Worm (Caenorhabditis elegans) whole organism, L1 larva: ENCODE results near the gene F10G2.1.
"Not testable (repeated sequence)": the region's sequence is repeated elsewhere in the genome, so short reads cannot be mapped to it uniquely, and the experiment has no call there.

Experiments
- C04F5.9 ChIP-seq: sonication (generic microtip); optimal IDR thresholded peaks from 2 replicates; lab custom pipeline; 2016; ENCODE audit warnings: missing genetic modification characterization, missing compliant biosample characterization
- Y116A8C.19 ChIP-seq: sonication (generic microtip); optimal IDR thresholded peaks from 2 replicates; lab custom pipeline; 2016; ENCODE audit warnings: missing compliant biosample characterization, missing genetic modification characterization, borderline replicate concordance
- aha-1 ChIP-seq: fragments of 150-350 bp; optimal IDR thresholded peaks from 2 replicates; lab custom pipeline; 2014; ENCODE audit warnings: missing biosample characterization, missing genetic modification characterization
- aly-2 ChIP-seq: fragments of 150-350 bp; optimal IDR thresholded peaks from 2 replicates; lab custom pipeline; 2014; ENCODE audit warnings: missing biosample characterization, missing genetic modification characterization
- ama-1 ChIP-seq: fragments of 150-350 bp; optimal IDR thresholded peaks from 2 replicates; lab custom pipeline; 2014
- blmp-1 ChIP-seq: fragments of 150-350 bp; optimal IDR thresholded peaks from 2 replicates; lab custom pipeline; 2014; ENCODE audit warnings: missing biosample characterization, missing genetic modification characterization
- ceh-82 ChIP-seq, 3 experiments: fragments of 150-350 bp in 1 of 3; sonication (generic microtip) in 2 of 3; optimal IDR thresholded peaks; 2 replicates each; lab custom pipeline; 2014 to 2017; ENCODE audit warnings: missing biosample characterization in 3 of 3, missing genetic modification characterization in 3 of 3
- ceh-88 ChIP-seq: fragments of 200-800 bp; sonication (Bioruptor generic); IDR thresholded peaks from 2 replicates; pipeline ENCODE4 v1.3.6; 2022; ENCODE audit warnings: missing genetic modification characterization, missing compliant biosample characterization
- ceh-90 ChIP-seq: sonication (generic microtip); optimal IDR thresholded peaks from 2 replicates; lab custom pipeline; 2016; ENCODE audit warnings: missing genetic modification characterization, missing compliant biosample characterization
- dpl-1 ChIP-seq, 3 experiments: fragments of 150-350 bp in 2 of 3; sonication (generic microtip) in 1 of 3; optimal IDR thresholded peaks; 2 replicates each; lab custom pipeline; 2014 to 2017; ENCODE audit warnings: missing biosample characterization in 3 of 3, missing genetic modification characterization in 3 of 3, missing genetic modification reagents in 3 of 3
- egl-13 ChIP-seq: sonication (generic microtip); optimal IDR thresholded peaks from 2 replicates; lab custom pipeline; 2016; ENCODE audit warnings: missing genotype, missing genetic modification reagents, missing genetic modification characterization, missing compliant biosample characterization
- elt-2 ChIP-seq: sonication (generic microtip); optimal IDR thresholded peaks from 2 replicates; lab custom pipeline; 2016; ENCODE audit warnings: missing genetic modification characterization, mild to moderate bottlenecking, inconsistent platforms, missing compliant biosample characterization, missing genetic modification reagents
- elt-3 ChIP-seq, 6 experiments: fragments of 150-350 bp in 1 of 6; sonication (generic microtip); optimal IDR thresholded peaks; 2 replicates each; lab custom pipeline; 2017 to 2018; ENCODE audit warnings: missing biosample characterization in 6 of 6, missing genetic modification characterization in 6 of 6, inconsistent platforms in 1 of 6
- ets-5 ChIP-seq: fragments of 200-800 bp; sonication (Bioruptor generic); IDR thresholded peaks from 2 replicates; pipeline ENCODE4 v1.3.6; 2022; ENCODE audit warnings: missing genetic modification characterization, missing compliant biosample characterization
- fos-1 ChIP-seq: fragments of 150-350 bp; optimal IDR thresholded peaks from 2 replicates; lab custom pipeline; 2014; ENCODE audit warnings: missing biosample characterization, missing genetic modification characterization
- hlh-4 ChIP-seq: sonication (generic microtip); optimal IDR thresholded peaks from 2 replicates; lab custom pipeline; 2016; ENCODE audit warnings: mild to moderate bottlenecking, missing genetic modification characterization, missing compliant biosample characterization
- hpl-2 ChIP-seq: fragments of 150-350 bp; optimal IDR thresholded peaks from 2 replicates; lab custom pipeline; 2014; ENCODE audit warnings: missing biosample characterization, missing genetic modification reagents, missing genetic modification characterization
- irx-1 ChIP-seq: sonication (generic microtip); optimal IDR thresholded peaks from 2 replicates; lab custom pipeline; 2016; ENCODE audit warnings: missing genetic modification characterization, missing compliant biosample characterization
- isw-1 ChIP-seq: fragments of 200-800 bp; sonication (Bioruptor generic); IDR thresholded peaks from 2 replicates; pipeline ENCODE4 v1.3.6; 2022; ENCODE audit warnings: missing genetic modification characterization, missing compliant biosample characterization
- lin-13 ChIP-seq: fragments of 150-350 bp; optimal IDR thresholded peaks from 2 replicates; lab custom pipeline; 2014; ENCODE audit warnings: missing biosample characterization, missing genetic modification reagents, missing genetic modification characterization
- lin-14 ChIP-seq: fragments of 200-800 bp; sonication (Bioruptor generic); optimal IDR thresholded peaks from 2 replicates; lab custom pipeline; 2018; ENCODE audit warnings: mild to moderate bottlenecking, missing genetic modification characterization, moderate library complexity, missing compliant biosample characterization
- lin-15B ChIP-seq: fragments of 150-350 bp; sonication (generic microtip); optimal IDR thresholded peaks from 3 replicates; lab custom pipeline; 2014; ENCODE audit warnings: missing biosample characterization, missing genetic modification characterization
- mdl-1 ChIP-seq, 2 experiments: fragments of 150-350 bp; optimal IDR thresholded peaks; 2 replicates each; lab custom pipeline; 2014 to 2017; ENCODE audit warnings: missing biosample characterization in 2 of 2, missing genetic modification characterization in 2 of 2, inconsistent platforms in 1 of 2
- mef-2 ChIP-seq: fragments of 150-350 bp; optimal IDR thresholded peaks from 2 replicates; lab custom pipeline; 2014; ENCODE audit warnings: missing biosample characterization, missing genetic modification characterization
- nhr-11 ChIP-seq: fragments of 150-350 bp; optimal IDR thresholded peaks from 2 replicates; lab custom pipeline; 2014; ENCODE audit warnings: missing biosample characterization, missing genetic modification characterization
- nhr-12 ChIP-seq: sonication (generic microtip); optimal IDR thresholded peaks from 2 replicates; lab custom pipeline; 2017; ENCODE audit warnings: missing biosample characterization, missing genetic modification characterization
- nhr-19 ChIP-seq: fragments of 200-800 bp; sonication (Bioruptor generic); conservative IDR thresholded peaks from 2 replicates; pipeline ENCODE4 v1.3.6; 2022; ENCODE audit warnings: missing genetic modification characterization, missing compliant biosample characterization
- nhr-20 ChIP-seq: sonication (generic microtip); optimal IDR thresholded peaks from 2 replicates; lab custom pipeline; 2016; ENCODE audit warnings: mild to moderate bottlenecking, missing genetic modification characterization, missing compliant biosample characterization
- nhr-71 ChIP-seq: sonication (generic microtip); optimal IDR thresholded peaks from 2 replicates; lab custom pipeline; 2016; ENCODE audit warnings: mild to moderate bottlenecking, missing genetic modification characterization, moderate library complexity, missing compliant biosample characterization
- nhr-85 ChIP-seq: sonication (generic microtip); peaks from one replicate; lab custom pipeline; 2016; ENCODE audit warnings: missing genetic modification characterization, inconsistent platforms, missing compliant biosample characterization
- pqm-1 ChIP-seq: sonication (generic microtip); optimal IDR thresholded peaks from 3 replicates; lab custom pipeline; 2017; ENCODE audit warnings: missing biosample characterization, missing genetic modification characterization
- skn-1 ChIP-seq: fragments of 150-350 bp; optimal IDR thresholded peaks from 2 replicates; lab custom pipeline; 2014; ENCODE audit warnings: missing biosample characterization, missing genetic modification characterization
- snpc-4 ChIP-seq: fragments of 150-350 bp; optimal IDR thresholded peaks from 2 replicates; lab custom pipeline; 2014; ENCODE audit warnings: missing biosample characterization, missing genetic modification characterization
- snu-23 ChIP-seq: sonication (generic microtip); optimal IDR thresholded peaks from 2 replicates; lab custom pipeline; 2016; ENCODE audit warnings: missing genetic modification characterization, missing compliant biosample characterization
- sptf-1 ChIP-seq: fragments of 150-350 bp; optimal IDR thresholded peaks from 2 replicates; lab custom pipeline; 2014; ENCODE audit warnings: missing biosample characterization, missing genetic modification characterization
- tbx-2 ChIP-seq: sonication (generic microtip); optimal IDR thresholded peaks from 2 replicates; lab custom pipeline; 2016; ENCODE audit warnings: missing genetic modification characterization, missing compliant biosample characterization
- unc-130 ChIP-seq: fragments of 150-350 bp; optimal IDR thresholded peaks from 2 replicates; lab custom pipeline; 2017; ENCODE audit warnings: missing biosample characterization, missing genetic modification characterization, inconsistent platforms
- unc-30 ChIP-seq: sonication (generic microtip); optimal IDR thresholded peaks from 2 replicates; lab custom pipeline; 2017; ENCODE audit warnings: missing biosample characterization, missing genetic modification characterization
- unc-86 ChIP-seq: sonication (generic microtip); optimal IDR thresholded peaks from 2 replicates; lab custom pipeline; 2016; ENCODE audit warnings: missing genetic modification characterization, missing compliant biosample characterization
- unc-98 ChIP-seq: fragments of 200-800 bp; sonication (Bioruptor generic); IDR thresholded peaks from 2 replicates; pipeline ENCODE4 v1.3.6; 2022; ENCODE audit warnings: missing genetic modification characterization, missing compliant biosample characterization
- xbp-1 ChIP-seq: sonication (generic microtip); optimal IDR thresholded peaks from 2 replicates; lab custom pipeline; 2016; ENCODE audit warnings: missing genetic modification characterization, missing compliant biosample characterization
- zag-1 ChIP-seq: fragments of 150-350 bp; optimal IDR thresholded peaks from 2 replicates; lab custom pipeline; 2014; ENCODE audit warnings: missing biosample characterization, missing genetic modification characterization

The F10G2.1 gene

ce11 chrV:7339831-7340230 lies 7.5 kb downstream of the F10G2.1 start, which contains the start of gene srh-187:
srh-187 (minus strand) TSS chrV:7339931.
- TF ChIP-seq aly-2: no peak
- no peak for TF ChIP-seq snu-23 (GFP tag; lab: Kevin White, UChicago)
- TF ChIP-seq nhr-85 (tag; lab: Kevin White, UChicago): no peak
- no peak for TF ChIP-seq skn-1 (tag; lab: Kevin White, UChicago)
- no peak for TF ChIP-seq lin-13 (GFP tag; lab: Kevin White, UChicago)
- TF ChIP-seq unc-86 (tag; lab: Kevin White, UChicago): no peak
- no peak for TF ChIP-seq ets-5
- no peak for TF ChIP-seq nhr-20
- TF ChIP-seq ceh-88 (GFP tag; lab: Robert Waterston, UW): no peak
- TF ChIP-seq mdl-1 (tag; optimal IDR thresholded peaks at IDR 0.05; lab: Kevin White, UChicago): no peak
- TF ChIP-seq snpc-4 (tag; lab: Kevin White, UChicago): no peak
- no peak for TF ChIP-seq ama-1 (lab: Kevin White, UChicago)
- TF ChIP-seq pqm-1: no peak
- TF ChIP-seq aha-1 (tag; lab: Kevin White, UChicago): no peak
- no peak for TF ChIP-seq hpl-2 (GFP tag; lab: Kevin White, UChicago)

DNA sequence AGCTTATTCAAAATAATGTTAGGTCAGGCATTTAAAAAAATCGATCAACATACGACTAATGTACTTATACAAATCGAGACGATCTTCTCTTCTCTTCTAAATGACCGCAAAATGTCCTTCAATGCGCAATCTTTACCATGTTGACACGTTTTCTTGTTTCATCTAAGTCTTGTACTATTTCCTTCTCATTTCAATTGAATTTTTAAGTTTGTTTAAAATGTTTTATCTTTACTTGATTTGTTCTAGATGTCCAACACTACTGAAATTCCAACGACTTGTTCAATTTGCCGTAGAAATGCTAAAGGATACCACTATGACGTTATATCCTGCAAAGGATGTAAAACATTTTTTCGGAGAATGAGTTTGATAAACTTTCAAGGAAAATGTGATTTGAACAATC lies 9.6 kb downstream of the F10G2.1 start, which contains the start of the genes nhr-263 and nhr-148:
TSS of gene nhr-263 (minus strand) at position 101 of the 400 bp plus-strand sequence.
TSS of gene nhr-148 (plus strand) at position 215 of the 400 bp plus-strand sequence.
- TF ChIP-seq ceh-82 (tag; optimal IDR thresholded peaks at IDR 0.05; lab: Kevin White, UChicago) (no peak), blmp-1 (tag; lab: Kevin White, UChicago) (peak; percentile 2)

- TF ChIP-seq snu-23 (GFP tag; lab: Kevin White, UChicago): no peak
- no peak for TF ChIP-seq zag-1 (tag; lab: Kevin White, UChicago)
- TF ChIP-seq elt-2 (tag; lab: Kevin White, UChicago): no peak
- TF ChIP-seq C04F5.9 (tag; lab: Kevin White, UChicago): no peak
- TF ChIP-seq nhr-11 (tag; lab: Kevin White, UChicago): no peak
- TF ChIP-seq xbp-1: no peak
- TF ChIP-seq hlh-4: no peak
- TF ChIP-seq Y116A8C.19 (tag; lab: Kevin White, UChicago): no peak
- no peak for TF ChIP-seq isw-1 (GFP tag; lab: Robert Waterston, UW)
- TF ChIP-seq lin-14 (GFP tag; lab: Kevin White, UChicago): no peak
- no peak for TF ChIP-seq mef-2 (tag; lab: Kevin White, UChicago)
- TF ChIP-seq nhr-12 (tag; lab: Kevin White, UChicago): no peak
- no peak for TF ChIP-seq unc-130 (tag; lab: Kevin White, UChicago)
- no peak for TF ChIP-seq unc-30
- TF ChIP-seq ceh-82 (tag; optimal IDR thresholded peaks at IDR 0.05; lab: Kevin White, UChicago): no peak
Observed at ce11 chrV:7343522-7343921, 11.2 kb downstream of the F10G2.1 start, which contains the start of gene srh-244. srh-244 (plus strand) TSS chrV:7343822.

DNA sequence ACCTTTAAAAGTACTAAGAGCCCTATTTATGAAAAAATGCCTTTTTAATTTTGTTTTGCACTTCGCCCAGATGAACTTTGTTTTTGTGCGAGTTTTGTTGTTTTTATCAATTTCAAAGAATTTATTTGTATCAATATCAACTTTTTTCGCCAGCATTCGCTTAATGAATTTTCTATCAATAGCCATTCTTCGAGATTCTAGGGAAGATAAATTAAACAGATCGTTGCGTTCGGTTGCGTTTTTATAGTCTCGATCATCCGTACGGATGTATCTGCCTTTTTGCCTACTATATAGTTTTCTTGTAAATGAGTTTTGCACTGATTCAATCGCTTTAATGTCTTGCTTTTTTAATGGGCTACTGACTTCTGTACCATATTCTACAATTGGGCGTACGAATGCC lies 13.1 kb downstream of the F10G2.1 start, which contains the start of gene nhr-147:
TSS of gene nhr-147 (plus strand) at position 301 of the 400 bp plus-strand sequence.
- TF ChIP-seq lin-15B; tbx-2; fos-1 (tag; lab: Kevin White, UChicago): not testable (repeated sequence)

DNA sequence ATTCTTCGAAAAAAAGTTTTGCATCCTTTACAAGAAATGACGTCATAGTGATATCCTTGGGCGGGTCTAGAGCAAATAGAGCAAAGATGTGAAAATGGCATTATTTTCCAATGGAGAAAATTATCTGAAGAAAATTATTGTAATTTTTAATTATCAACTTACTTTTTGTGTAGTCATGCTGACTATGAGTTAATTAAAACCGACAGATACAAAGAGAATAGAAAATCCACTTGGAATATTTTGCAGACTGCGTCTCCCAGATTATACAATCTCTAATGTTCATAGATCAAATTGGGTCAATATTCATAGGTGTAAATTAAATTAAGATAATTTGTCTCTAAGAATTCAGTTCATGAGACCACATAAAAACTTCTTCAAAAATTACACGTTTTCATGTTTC lies 17.2 kb downstream of the F10G2.1 start, which contains the start of gene nhr-149:
TSS of gene nhr-149 (minus strand) at position 101 of the 400 bp plus-strand sequence.
- no peak for TF ChIP-seq dpl-1 (GFP tag; optimal IDR thresholded peaks at IDR 0.05; lab: Kevin White, UChicago)
- no peak for TF ChIP-seq nhr-19 (GFP tag; lab: Robert Waterston, UW)
- TF ChIP-seq C04F5.9 (tag; lab: Kevin White, UChicago): no peak
- no peak for TF ChIP-seq ceh-90 (tag; lab: Kevin White, UChicago)
- TF ChIP-seq irx-1: no peak
- TF ChIP-seq unc-98 (GFP tag; lab: Robert Waterston, UW): no peak
- no peak for TF ChIP-seq hlh-4
- TF ChIP-seq sptf-1 (tag; lab: Kevin White, UChicago): no peak
- no peak for TF ChIP-seq elt-3 (tag; optimal IDR thresholded peaks at IDR 0.05; lab: Kevin White, UChicago)
- no peak for TF ChIP-seq egl-13 (tag; lab: Kevin White, UChicago)
- no peak for TF ChIP-seq nhr-71 (tag; lab: Kevin White, UChicago)
- TF ChIP-seq nhr-85 (tag; lab: Kevin White, UChicago): no peak
- no peak for TF ChIP-seq ets-5
- no peak for TF ChIP-seq lin-15B
